Fruit fly (Drosophila melanogaster) whole organism, embryonic: ENCODE data around the gene Rab7.

ENCODE experiments used
- Adf1 ChIP-seq: fragments of 200-800 bp; sonication (Bioruptor generic); IDR thresholded peaks from 2 replicates; pipeline ENCODE4 v1.3.6; 2022; ENCODE audit warnings: missing biosample characterization, missing genetic modification characterization
- Aef1 ChIP-seq: fragments of 200-800 bp; sonication (Bioruptor generic); IDR thresholded peaks from 3 replicates; pipeline ENCODE4 v1.3.6; 2022; ENCODE audit warnings: missing biosample characterization, missing genetic modification characterization
- Bgb ChIP-seq: fragments of 200-800 bp; sonication (Bioruptor generic); IDR thresholded peaks from 2 replicates; pipeline ENCODE4 v1.3.6; 2022; ENCODE audit warnings: missing biosample characterization, missing genetic modification characterization; ENCODE audit not compliant: partially characterized antibody
- CG10267 ChIP-seq: fragments of 200-800 bp; sonication (Bioruptor generic); optimal IDR thresholded peaks from 2 replicates; lab custom pipeline; 2018; ENCODE audit warnings: missing biosample characterization, mild to moderate bottlenecking, missing genetic modification characterization, moderate library complexity
- CG10321 ChIP-seq: fragments of 200-800 bp; sonication (Bioruptor generic); IDR thresholded peaks from 2 replicates; pipeline ENCODE4 v1.3.6; 2022; ENCODE audit warnings: missing biosample characterization, missing genetic modification characterization
- CG12155 ChIP-seq: fragments of 200-800 bp; sonication (Bioruptor generic); optimal IDR thresholded peaks from 3 replicates; lab custom pipeline; 2016; ENCODE audit warnings: missing biosample characterization, missing genetic modification characterization
- CG12942 ChIP-seq: fragments of 200-800 bp; sonication (Bioruptor generic); optimal IDR thresholded peaks from 3 replicates; lab custom pipeline; 2016; ENCODE audit warnings: missing biosample characterization, missing genetic modification characterization
- CG13287 ChIP-seq: fragments of 200-800 bp; sonication (Bioruptor generic); IDR thresholded peaks from 2 replicates; pipeline ENCODE4 v1.3.6; 2022; ENCODE audit warnings: missing biosample characterization, missing genetic modification characterization; ENCODE audit not compliant: partially characterized antibody
- CG13424 ChIP-seq: fragments of 200-800 bp; sonication (Bioruptor generic); optimal IDR thresholded peaks from 2 replicates; lab custom pipeline; 2019; ENCODE audit warnings: missing biosample characterization, mild to moderate bottlenecking, missing genetic modification characterization, moderate library complexity
- CG13894 ChIP-seq: fragments of 200-800 bp; sonication (Bioruptor generic); optimal IDR thresholded peaks from 3 replicates; lab custom pipeline; 2018; ENCODE audit warnings: missing biosample characterization, mild to moderate bottlenecking, missing genetic modification characterization, moderate library complexity
- CG17186 ChIP-seq: fragments of 200-800 bp; sonication (Bioruptor generic); optimal IDR thresholded peaks from 3 replicates; lab custom pipeline; 2017; ENCODE audit warnings: missing biosample characterization, missing genetic modification reagents, missing genetic modification characterization
- CG17802 ChIP-seq: fragments of 200-800 bp; sonication (Bioruptor generic); optimal IDR thresholded peaks from 2 replicates; lab custom pipeline; 2018; ENCODE audit warnings: missing biosample characterization, mild to moderate bottlenecking, missing genetic modification characterization, moderate library complexity
- CG31388 ChIP-seq: fragments of 200-800 bp; sonication (Bioruptor generic); optimal IDR thresholded peaks from 2 replicates; lab custom pipeline; 2016; ENCODE audit warnings: missing biosample characterization, missing genetic modification characterization
- CG42726 ChIP-seq: fragments of 200-800 bp; sonication (Bioruptor generic); IDR thresholded peaks from 2 replicates; pipeline ENCODE4 v1.3.6; 2022; ENCODE audit warnings: missing biosample characterization, missing genetic modification characterization; ENCODE audit not compliant: partially characterized antibody
- CG6254 ChIP-seq: fragments of 200-800 bp; sonication (Bioruptor generic); optimal IDR thresholded peaks from 3 replicates; lab custom pipeline; 2017; ENCODE audit warnings: mild to moderate bottlenecking, missing biosample characterization, missing genetic modification reagents, missing genetic modification characterization
- CG6683 ChIP-seq: fragments of 200-800 bp; sonication (Bioruptor generic); optimal IDR thresholded peaks from 2 replicates; lab custom pipeline; 2017; ENCODE audit warnings: missing biosample characterization, mild to moderate bottlenecking, missing genetic modification characterization, missing genetic modification reagents
- CG6765 ChIP-seq: fragments of 200-800 bp; sonication (Bioruptor generic); optimal IDR thresholded peaks from 3 replicates; lab custom pipeline; 2017; ENCODE audit warnings: missing biosample characterization, mild to moderate bottlenecking, missing genetic modification characterization
- CG6791 ChIP-seq: fragments of 200-800 bp; sonication (Bioruptor generic); IDR thresholded peaks from 3 replicates; pipeline ENCODE4 v1.3.6; 2022; ENCODE audit warnings: missing biosample characterization, missing genetic modification characterization; ENCODE audit not compliant: partially characterized antibody
- CG6854 ChIP-seq: fragments of 200-800 bp; sonication (Bioruptor generic); optimal IDR thresholded peaks from 3 replicates; lab custom pipeline; 2017; ENCODE audit warnings: missing biosample characterization, mild to moderate bottlenecking, missing genetic modification characterization
- CG7963 ChIP-seq: fragments of 200-800 bp; sonication (Bioruptor generic); IDR thresholded peaks from 3 replicates; pipeline ENCODE4 v1.3.6; 2022; ENCODE audit warnings: missing biosample characterization, missing genetic modification characterization; ENCODE audit not compliant: partially characterized antibody
- CG7987 ChIP-seq: fragments of 200-800 bp; sonication (Bioruptor generic); optimal IDR thresholded peaks from 2 replicates; lab custom pipeline; 2018; ENCODE audit warnings: missing biosample characterization, mild to moderate bottlenecking, missing genetic modification characterization, moderate library complexity
- CG8290 ChIP-seq, 3 experiments: fragments of 200-800 bp; sonication (Bioruptor generic); optimal IDR thresholded peaks; 2 replicates each; lab custom pipeline; 2016 to 2019; ENCODE audit warnings: missing biosample characterization in 3 of 3, missing genetic modification characterization in 3 of 3, mild to moderate bottlenecking in 2 of 3, moderate library complexity in 1 of 3
- CG9797 ChIP-seq: fragments of 200-800 bp; sonication (Bioruptor generic); optimal IDR thresholded peaks from 3 replicates; lab custom pipeline; 2018; ENCODE audit warnings: missing biosample characterization, mild to moderate bottlenecking, missing genetic modification characterization
- CHES-1-like ChIP-seq: fragments of 200-800 bp; sonication (Bioruptor generic); optimal IDR thresholded peaks from 2 replicates; lab custom pipeline; 2016; ENCODE audit warnings: missing biosample characterization, missing genetic modification characterization
- Chrac-16 ChIP-seq: fragments of 200-800 bp; sonication (Bioruptor generic); optimal IDR thresholded peaks from 3 replicates; lab custom pipeline; 2016; ENCODE audit warnings: missing biosample characterization, missing genetic modification characterization
- Deaf1 ChIP-seq: fragments of 200-800 bp; optimal IDR thresholded peaks from 3 replicates; lab custom pipeline; 2019; ENCODE audit warnings: missing biosample characterization, mild to moderate bottlenecking, missing genetic modification characterization, moderate library complexity
- E2f2 ChIP-seq: fragments of 200-800 bp; sonication (Bioruptor generic); IDR thresholded peaks from 2 replicates; pipeline ENCODE4 v1.3.6; 2022; ENCODE audit warnings: missing biosample characterization, missing genetic modification characterization
- Ets65A ChIP-seq: fragments of 200-800 bp; sonication (Bioruptor generic); peaks from one replicate; lab custom pipeline; 2016; ENCODE audit warnings: missing biosample characterization, missing genetic modification characterization
- MESR4 ChIP-seq: fragments of 200-800 bp; sonication (Bioruptor generic); optimal IDR thresholded peaks from 2 replicates; lab custom pipeline; 2018; ENCODE audit warnings: missing biosample characterization, mild to moderate bottlenecking, missing genetic modification characterization, moderate library complexity
- Mad ChIP-seq: fragments of 200-800 bp; sonication (Bioruptor generic); optimal IDR thresholded peaks from 2 replicates; lab custom pipeline; 2016; ENCODE audit warnings: missing biosample characterization, missing genetic modification characterization
- abd-A ChIP-seq: fragments of 200-800 bp; sonication (Bioruptor generic); optimal IDR thresholded peaks from 3 replicates; lab custom pipeline; 2019; ENCODE audit warnings: missing biosample characterization, mild to moderate bottlenecking, missing genetic modification characterization, moderate library complexity
- bigmax ChIP-seq: fragments of 200-800 bp; sonication (Bioruptor generic); optimal IDR thresholded peaks from 2 replicates; lab custom pipeline; 2018; ENCODE audit warnings: missing biosample characterization, mild to moderate bottlenecking, missing genetic modification characterization
- bsh ChIP-seq, 2 experiments: fragments of 200-800 bp; sonication (Bioruptor generic); optimal IDR thresholded peaks; 2 replicates each; lab custom pipeline; 2017 to 2018; ENCODE audit warnings: mild to moderate bottlenecking in 2 of 2, missing biosample characterization in 2 of 2, missing genetic modification characterization in 2 of 2, moderate library complexity in 1 of 2
- cg ChIP-seq: fragments of 200-800 bp; sonication (Bioruptor generic); optimal IDR thresholded peaks from 3 replicates; lab custom pipeline; 2019; ENCODE audit warnings: missing biosample characterization, mild to moderate bottlenecking, missing genetic modification characterization, moderate library complexity
- chif ChIP-seq, 2 experiments: fragments of 200-800 bp; sonication (Bioruptor generic); optimal IDR thresholded peaks; 3 replicates each; lab custom pipeline; 2016; ENCODE audit warnings: missing biosample characterization in 2 of 2, missing genetic modification characterization in 2 of 2
- cwo ChIP-seq: fragments of 200-800 bp; sonication (Bioruptor generic); optimal IDR thresholded peaks from 3 replicates; lab custom pipeline; 2017; ENCODE audit warnings: missing biosample characterization, missing genetic modification characterization, mild to moderate bottlenecking, moderate library complexity, missing genetic modification reagents
- grn ChIP-seq: fragments of 200-800 bp; sonication (Bioruptor generic); optimal IDR thresholded peaks from 3 replicates; lab custom pipeline; 2017; ENCODE audit warnings: missing biosample characterization, missing genetic modification characterization
- hkb ChIP-seq, 2 experiments: fragments of 200-800 bp in 1 of 2; fragments of >200 bp in 1 of 2; sonication (Bioruptor generic) in 1 of 2; IDR thresholded peaks in 1 of 2; optimal IDR thresholded peaks in 1 of 2; 2 replicates each; pipeline versions ENCODE4 v1.3.6 to Lab custom; 2017 to 2022; ENCODE audit warnings: missing biosample characterization in 1 of 2, missing genetic modification characterization in 1 of 2
- hth ChIP-seq: fragments of >200 bp; optimal IDR thresholded peaks from 2 replicates; lab custom pipeline; 2017; ENCODE audit warnings: inconsistent platforms
- mld ChIP-seq: fragments of 200-800 bp; sonication (Bioruptor generic); IDR thresholded peaks from 3 replicates; pipeline ENCODE4 v1.3.6; 2022; ENCODE audit warnings: missing biosample characterization, missing genetic modification characterization; ENCODE audit not compliant: partially characterized antibody
- sc ChIP-seq, 3 experiments: fragments of >200 bp in 2 of 3; fragments of 200-800 bp in 1 of 3; sonication (Bioruptor generic) in 1 of 3; optimal IDR thresholded peaks; 2 replicates in 2 of 3; 3 replicates in 1 of 3; lab custom pipeline; 2017; ENCODE audit warnings: mild to moderate bottlenecking in 1 of 3, missing biosample characterization in 1 of 3, missing genetic modification characterization in 1 of 3, missing genetic modification reagents in 1 of 3
- sug ChIP-seq: fragments of 200-800 bp; optimal IDR thresholded peaks from 2 replicates; lab custom pipeline; 2019; ENCODE audit warnings: missing biosample characterization, mild to moderate bottlenecking, missing genetic modification characterization, moderate library complexity
- tio ChIP-seq: fragments of 200-800 bp; sonication (Bioruptor generic); optimal IDR thresholded peaks from 2 replicates; lab custom pipeline; 2017; ENCODE audit warnings: missing biosample characterization, missing genetic modification characterization, inconsistent platforms
- tna ChIP-seq: fragments of 200-800 bp; sonication (Bioruptor generic); IDR thresholded peaks from 2 replicates; pipeline ENCODE4 v1.3.6; 2022; ENCODE audit warnings: missing biosample characterization, missing genetic modification characterization; ENCODE audit not compliant: partially characterized antibody
- z ChIP-seq: fragments of 200-800 bp; sonication (Bioruptor generic); IDR thresholded peaks from 3 replicates; pipeline ENCODE4 v1.3.6; 2022; ENCODE audit warnings: missing biosample characterization, missing genetic modification characterization
- zfh2 ChIP-seq: fragments of 200-800 bp; sonication (Bioruptor generic); optimal IDR thresholded peaks from 2 replicates; lab custom pipeline; 2016; ENCODE audit warnings: missing biosample characterization, missing genetic modification characterization

The Rab7 gene

dm6 chr3R:23958091-23958838 lies 34.5 kb upstream of the Rab7 start, which contains the start of the genes GluProRS and AP-1sigma (continued):
- peak; percentile 86; the same call in 2 of the 3 replicates for TF ChIP-seq mld (GFP tag; lab: Robert Waterston, UW)
- TF ChIP-seq CG31388 (GFP tag; lab: Kevin White, UChicago) = peak; percentile 82
- peak; percentile 90 for TF ChIP-seq CG6791 (GFP tag; lab: Robert Waterston, UW)
- TF ChIP-seq Deaf1 (tag; lab: Kevin White, UChicago) = peak; percentile 65
- TF ChIP-seq Adf1 = peak; percentile 85
- peak; percentile 82 for TF ChIP-seq CG8290 (GFP tag; optimal IDR thresholded peaks at IDR 0.05; lab: Kevin White, UChicago)
- peak in 1 of 2 experiments; percentile 82 for TF ChIP-seq CG8290 (tag; optimal IDR thresholded peaks at IDR 0.05; lab: Kevin White, UChicago)
- TF ChIP-seq E2f2 (GFP tag; lab: Robert Waterston, UW) = peak; percentile 69
- TF ChIP-seq hth (lab: Kevin White, UChicago) = no peak
- peak; percentile 91 for TF ChIP-seq CG13424 (tag; lab: Kevin White, UChicago)
- TF ChIP-seq tio (GFP tag; lab: Kevin White, UChicago) = peak; percentile 87
- peak; percentile 58 for TF ChIP-seq CG17186 (GFP tag; lab: Kevin White, UChicago)
- TF ChIP-seq CG13894 (tag; lab: Kevin White, UChicago) = no peak
- TF ChIP-seq CG42726 (GFP tag; lab: Robert Waterston, UW) = peak; percentile 91
- peak; percentile 82 for TF ChIP-seq CG10267 (tag; lab: Kevin White, UChicago)
- TF ChIP-seq bigmax (GFP tag; lab: Kevin White, UChicago) = peak; percentile 98
- peak; percentile 92 for TF ChIP-seq CG12942 (GFP tag; lab: Kevin White, UChicago)
- peak; percentile 76; the same call in 1 of the 2 replicates for TF ChIP-seq tna (GFP tag; lab: Robert Waterston, UW)
- peak; percentile 80 for TF ChIP-seq cwo (GFP tag; lab: Kevin White, UChicago)
- peak; percentile 56 for TF ChIP-seq grn (GFP tag; lab: Kevin White, UChicago)
- peak; percentile 91 for TF ChIP-seq Mad
- peak; percentile 46 for TF ChIP-seq CG7987 (GFP tag; lab: Kevin White, UChicago)
- TF ChIP-seq hkb (optimal IDR thresholded peaks at IDR 0.05; lab: Kevin White, UChicago) = peak; percentile 16
- peak; percentile 93 for TF ChIP-seq hkb (GFP tag; IDR thresholded peaks at IDR 0.05; lab: Robert Waterston, UW)
- TF ChIP-seq sug (tag; lab: Kevin White, UChicago) = peak; percentile 89
- peak; percentile 78 for TF ChIP-seq CHES-1-like
- peak; percentile 73 to 88 for TF ChIP-seq chif (GFP tag; optimal IDR thresholded peaks at IDR 0.05; lab: Kevin White, UChicago)
- peak; percentile 66 for TF ChIP-seq CG6254 (GFP tag; lab: Kevin White, UChicago)
- TF ChIP-seq CG6765 = peak; percentile 49
- peak; percentile 99 for TF ChIP-seq Ets65A
- peak; percentile 95 for TF ChIP-seq Aef1
- TF ChIP-seq CG7963 (GFP tag; lab: Robert Waterston, UW) = peak; percentile 81
- TF ChIP-seq CG13287 (GFP tag; lab: Robert Waterston, UW) = peak; percentile 96
- TF ChIP-seq CG17802 = peak; percentile 70
- TF ChIP-seq Chrac-16 (GFP tag; lab: Kevin White, UChicago) = peak; percentile 92
- peak; percentile 68 for TF ChIP-seq CG6683 (GFP tag; lab: Kevin White, UChicago)
- peak; percentile 90 for TF ChIP-seq cg (GFP tag; lab: Kevin White, UChicago)
- no peak for TF ChIP-seq CG6854 (GFP tag; lab: Kevin White, UChicago)
- TF ChIP-seq Bgb (GFP tag; lab: Robert Waterston, UW) = peak; percentile 93
- peak in 1 of 2 experiments; percentile 87 for TF ChIP-seq bsh (GFP tag; optimal IDR thresholded peaks at IDR 0.05; lab: Kevin White, UChicago)
- no peak for TF ChIP-seq abd-A
- TF ChIP-seq CG9797 (GFP tag; lab: Kevin White, UChicago) = peak; percentile 27
- no peak for TF ChIP-seq sc (optimal IDR thresholded peaks at IDR 0.05; lab: Kevin White, UChicago)
- peak; percentile 78 for TF ChIP-seq sc (GFP tag; optimal IDR thresholded peaks at IDR 0.05; lab: Kevin White, UChicago)
- peak; percentile 92 for TF ChIP-seq CG12155 (GFP tag; lab: Kevin White, UChicago)
- TF ChIP-seq zfh2 (GFP tag; lab: Kevin White, UChicago) = peak; percentile 92
- peak; percentile 94 for TF ChIP-seq MESR4 (GFP tag; lab: Kevin White, UChicago)
- TF ChIP-seq z = 0 out of 3 replicates have a peak, but pooled peaks have one; percentile 53
- TF ChIP-seq CG10321 = peak; percentile 59
